Fruit fly (Drosophila melanogaster): ENCODE measurements around the gene CG44227.

CG44227 gene

DNA sequence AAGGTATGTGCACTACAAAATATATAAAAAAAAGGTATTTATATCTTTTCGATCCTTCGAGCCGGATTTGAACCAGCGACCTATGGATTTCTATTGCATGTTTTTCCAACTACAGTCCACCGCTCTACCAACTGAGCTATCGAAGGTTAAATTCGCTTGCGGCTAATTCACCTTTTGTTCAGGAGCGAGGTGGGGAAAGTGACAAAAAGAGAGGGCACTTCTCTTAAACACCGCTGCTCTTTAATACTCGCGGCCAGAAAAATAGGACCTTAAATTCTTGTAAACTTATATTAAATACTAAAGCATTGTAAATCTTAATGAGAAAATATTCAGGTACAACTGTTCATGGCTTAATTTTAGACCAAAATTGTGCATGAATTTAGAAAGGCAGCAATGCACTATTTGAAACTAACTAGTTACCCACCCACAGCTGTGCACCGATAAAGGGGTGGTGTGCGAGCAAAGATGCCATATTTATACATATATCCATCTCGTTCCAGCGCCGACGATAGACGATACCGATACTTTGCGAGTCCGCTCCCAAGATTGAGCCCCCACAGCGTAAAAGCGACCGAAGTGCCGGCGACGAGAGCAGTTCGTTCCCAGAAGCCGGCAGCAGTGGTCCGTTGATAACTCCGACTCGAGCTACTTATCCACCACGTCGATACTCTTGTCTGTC, 15.8 kb downstream of the CG44227 start (continued):
- TF ChIP-seq cas (GFP tag; IDR thresholded peaks at IDR 0.05) (peak; percentile 92), CG17328 (GFP tag; IDR thresholded peaks at IDR 0.05) (peak; percentile 98), CG8281 (tag; optimal IDR thresholded peaks at IDR 0.05) (peak; percentile 87), CG13894 (tag; optimal IDR thresholded peaks at IDR 0.05) (peak; percentile 98), Atf3 (GFP tag; optimal IDR thresholded peaks at IDR 0.05) (peak; percentile 92), CG3847 (GFP tag; IDR thresholded peaks at IDR 0.05) (peak; percentile 95), CG11696 (GFP tag; IDR thresholded peaks at IDR 0.05) (peak; percentile 100), CG6272 (GFP tag; IDR thresholded peaks at IDR 0.05) (peak; percentile 86), Ets65A (GFP tag) (peak; percentile 99), CG4282 (GFP tag; optimal IDR thresholded peaks at IDR 0.05) (peak; percentile 88), CG10462 (GFP tag; optimal IDR thresholded peaks at IDR 0.05) (peak; percentile 95), CG6689 (GFP tag; IDR thresholded peaks at IDR 0.05) (peak; percentile 97), lov (optimal IDR thresholded peaks at IDR 0.05) (no peak), lov (GFP tag; IDR thresholded peaks at IDR 0.05) (peak; percentile 94), CG13424 (tag; optimal IDR thresholded peaks at IDR 0.05) (peak; percentile 98), CG8388 (GFP tag; optimal IDR thresholded peaks at IDR 0.05) (peak; percentile 98), phol (tag; optimal IDR thresholded peaks at IDR 0.05) (peak; percentile 97), Hr3 (GFP tag; optimal IDR thresholded peaks at IDR 0.05) (peak; percentile 96), H15 (GFP tag; IDR thresholded peaks at IDR 0.05) (peak; percentile 95), sd (tag; optimal IDR thresholded peaks at IDR 0.05) (peak; percentile 92), tna (GFP tag; IDR thresholded peaks at IDR 0.05; ENCODE audit: partially characterized antibody) (no peak; the same call in none of the 2 replicates), CG10321 (GFP tag; IDR thresholded peaks at IDR 0.05) (peak; percentile 94), CG6765 (GFP tag; optimal IDR thresholded peaks at IDR 0.05) (peak; percentile 98), Ets97D (GFP tag; optimal IDR thresholded peaks at IDR 0.05) (peak; percentile 92), CG6791 (GFP tag; IDR thresholded peaks at IDR 0.05; ENCODE audit: partially characterized antibody) (peak; percentile 92), ind (GFP tag; optimal IDR thresholded peaks at IDR 0.05) (peak; percentile 97), lilli (GFP tag; optimal IDR thresholded peaks at IDR 0.05) (peak; percentile 99), lmd (GFP tag; IDR thresholded peaks at IDR 0.05) (peak; percentile 94), CG17361 (GFP tag; IDR thresholded peaks at IDR 0.05) (peak; percentile 93), bowl (GFP tag; IDR thresholded peaks at IDR 0.05) (peak; percentile 91), kay (GFP tag; optimal IDR thresholded peaks at IDR 0.05) (peak; percentile 95), ase (GFP tag; IDR thresholded peaks at IDR 0.05) (peak; percentile 96), ERR (GFP tag; optimal IDR thresholded peaks at IDR 0.05) (peak; percentile 96), CG4424 (GFP tag; optimal IDR thresholded peaks at IDR 0.05) (peak; percentile 98), CG3407 (GFP tag; optimal IDR thresholded peaks at IDR 0.05) (peak; percentile 95), Nf-YB (GFP tag; optimal IDR thresholded peaks at IDR 0.05) (peak; percentile 89), fd102C (GFP tag; optimal IDR thresholded peaks at IDR 0.05) (peak; percentile 89), mirr (GFP tag; optimal IDR thresholded peaks at IDR 0.05) (peak; percentile 94), Lhr (GFP tag; optimal IDR thresholded peaks at IDR 0.05) (peak; percentile 94), wdn (GFP tag; IDR thresholded peaks at IDR 0.05) (peak; percentile 94), HLHmδ (GFP tag; optimal IDR thresholded peaks at IDR 0.05) (peak; percentile 60), Meics (GFP tag; optimal IDR thresholded peaks at IDR 0.05) (peak; percentile 98), chn (GFP tag; optimal IDR thresholded peaks at IDR 0.05) (peak; percentile 98), CG9932 (GFP tag; IDR thresholded peaks at IDR 0.05) (peak; percentile 94), CG31365 (tag; optimal IDR thresholded peaks at IDR 0.05) (peak; percentile 92), br (optimal IDR thresholded peaks at IDR 0.05) (no peak), en (GFP tag; optimal IDR thresholded peaks at IDR 0.05) (peak; percentile 96), CG18011 (GFP tag; optimal IDR thresholded peaks at IDR 0.05) (peak; percentile 90), tx (GFP tag; optimal IDR thresholded peaks at IDR 0.05) (peak; percentile 96), crol (GFP tag; IDR thresholded peaks at IDR 0.05) (peak; percentile 79), Rx (GFP tag; IDR thresholded peaks at IDR 0.05) (peak; percentile 96)
